Fruit fly (Drosophila melanogaster) whole organism, wandering third instar larva: ENCODE results near the gene DCP2.

Source experiments
- Abd-B ChIP-seq: fragments of >200 bp; optimal IDR thresholded peaks from 2 replicates; lab custom pipeline; 2017; ENCODE audit warnings: missing biosample characterization, missing genetic modification characterization
- CrebA ChIP-seq: fragments of 200-800 bp; sonication (Bioruptor generic); optimal IDR thresholded peaks from 2 replicates; lab custom pipeline; 2016; ENCODE audit warnings: missing biosample characterization, mild to moderate bottlenecking, missing genetic modification characterization, borderline replicate concordance
- Dfd ChIP-seq: fragments of >200 bp; optimal IDR thresholded peaks from 2 replicates; lab custom pipeline; 2017; ENCODE audit warnings: missing biosample characterization, missing genetic modification characterization
- Dif ChIP-seq: fragments of 200-275, 200-300 bp; sonication (Bioruptor generic); optimal IDR thresholded peaks from 2 replicates; lab custom pipeline; 2018; ENCODE audit warnings: missing biosample characterization, missing genetic modification characterization; ENCODE audit not compliant: partially characterized antibody
- Jra ChIP-seq: sonication (Bioruptor generic); optimal IDR thresholded peaks from 2 replicates; lab custom pipeline; 2016; ENCODE audit warnings: missing biosample characterization, missing genetic modification characterization
- Vsx2 ChIP-seq: fragments of 200-300, 225-300 bp; sonication (Bioruptor generic); optimal IDR thresholded peaks from 2 replicates; lab custom pipeline; 2018; ENCODE audit warnings: missing biosample characterization, missing genetic modification characterization; ENCODE audit not compliant: partially characterized antibody
- br ChIP-seq: fragments of 200-800 bp; sonication (Bioruptor generic); optimal IDR thresholded peaks from 2 replicates; lab custom pipeline; 2016; ENCODE audit warnings: missing biosample characterization, missing genetic modification characterization
- fru ChIP-seq: fragments of 200-800 bp; sonication (Bioruptor generic); optimal IDR thresholded peaks from 3 replicates; lab custom pipeline; 2016; ENCODE audit warnings: missing biosample characterization, mild to moderate bottlenecking, missing genetic modification characterization
- lola ChIP-seq: fragments of >200 bp; optimal IDR thresholded peaks from 2 replicates; lab custom pipeline; 2017; ENCODE audit warnings: missing biosample characterization, missing genetic modification characterization
- psq ChIP-seq: fragments of 200-800 bp; sonication (Bioruptor generic); optimal IDR thresholded peaks from 3 replicates; lab custom pipeline; 2017; ENCODE audit warnings: missing biosample characterization, mild to moderate bottlenecking, missing genetic modification characterization, moderate library complexity
- usp ChIP-seq: fragments of >200 bp; optimal IDR thresholded peaks from 2 replicates; lab custom pipeline; 2017; ENCODE audit warnings: missing biosample characterization, missing genetic modification characterization

DNA sequence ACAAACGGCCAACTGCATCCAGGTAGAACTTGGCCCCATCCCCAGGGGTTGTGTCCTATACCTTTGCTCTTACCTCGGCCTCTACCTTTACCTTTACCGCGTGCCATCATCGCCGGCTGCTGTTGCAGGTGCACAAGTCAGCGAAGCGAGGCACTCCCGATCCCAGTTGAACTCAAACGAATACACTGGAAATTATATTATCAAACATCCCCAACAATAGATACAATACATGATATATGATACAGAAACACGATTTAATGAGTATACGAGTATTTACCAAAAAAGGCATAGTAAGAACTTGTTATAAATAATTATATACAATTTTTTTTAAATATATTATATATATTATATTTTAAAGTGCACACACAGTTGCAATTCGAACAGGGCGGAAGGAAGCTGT lies 21.0 kb upstream of the DCP2 start:
- TF ChIP-seq lola (GFP tag; lab: Kevin White, UChicago) = no peak
- no peak for TF ChIP-seq Dif (GFP tag; lab: Kevin White, UChicago)
- TF ChIP-seq CrebA (GFP tag; lab: Kevin White, UChicago) = no peak
- TF ChIP-seq psq = peak; percentile 10
- no peak for TF ChIP-seq usp (GFP tag; lab: Kevin White, UChicago)
- no peak for TF ChIP-seq fru
- TF ChIP-seq Dfd = no peak
- TF ChIP-seq br (GFP tag; lab: Kevin White, UChicago) = no peak
- TF ChIP-seq Vsx2 = no peak
- no peak for TF ChIP-seq Abd-B (GFP tag; lab: Kevin White, UChicago)
- TF ChIP-seq Jra (GFP tag; lab: Kevin White, UChicago) = no peak
